Worm (Caenorhabditis elegans): Measurements from ENCODE around the gene C04A11.5.

Gene C04A11.5

DNA sequence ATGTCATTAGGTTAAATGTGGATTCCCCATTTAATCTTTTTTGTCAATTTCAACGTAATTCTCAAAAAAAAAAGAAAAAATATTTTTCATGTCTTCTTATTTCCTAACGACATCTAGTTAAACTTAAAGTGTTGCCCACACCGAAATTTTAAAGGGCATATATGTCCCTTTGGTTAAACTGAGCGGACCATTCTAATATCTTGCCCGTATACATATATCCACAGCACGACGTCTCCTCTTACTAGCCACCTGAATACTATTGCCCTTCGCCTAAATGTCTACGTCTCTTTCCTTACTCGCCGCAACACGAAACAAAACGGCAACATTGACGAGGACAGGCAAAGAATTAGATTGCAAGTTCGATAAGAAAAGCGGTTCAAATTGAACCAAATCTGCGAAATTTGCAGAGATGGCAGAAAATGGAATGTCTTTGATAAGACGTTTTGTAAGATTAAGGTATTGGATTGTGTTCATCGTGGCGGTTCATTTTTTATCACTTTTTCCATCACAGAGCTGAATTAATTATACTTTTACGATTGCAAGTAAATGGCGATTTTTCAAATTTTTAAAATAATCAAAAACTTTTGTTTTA is 36.4 kb downstream of the C04A11.5 start (continued):
- TF ChIP-seq lim-7 (GFP tag; IDR thresholded peaks at IDR 0.05): peak; percentile 69; the same call in 1 of the 2 replicates
- peak; percentile 98 for TF ChIP-seq daf-19 (GFP tag; conservative IDR thresholded peaks at IDR 0.05)
- peak; percentile 69 for TF ChIP-seq cey-2 (tag; optimal IDR thresholded peaks at IDR 0.05; ENCODE audit: borderline replicate concordance, insufficient read depth)
- TF ChIP-seq ceh-32 (tag; optimal IDR thresholded peaks at IDR 0.05; ENCODE audit: poor library complexity): peak; percentile 92
- peak; percentile 100 for TF ChIP-seq hmg-1.1 (GFP tag; IDR thresholded peaks at IDR 0.05)
- TF ChIP-seq lir-3 (tag; optimal IDR thresholded peaks at IDR 0.05): peak; percentile 92
- peak; percentile 96 for TF ChIP-seq tra-1 (GFP tag; IDR thresholded peaks at IDR 0.05)
- peak; percentile 85 for TF ChIP-seq skn-1 (tag; optimal IDR thresholded peaks at IDR 0.05)
- peak; percentile 100 for TF ChIP-seq nhr-102 (tag; optimal IDR thresholded peaks at IDR 0.05)
- peak; percentile 89 for TF ChIP-seq ZK337.2 (GFP tag; IDR thresholded peaks at IDR 0.05)
- TF ChIP-seq zag-1 (tag; optimal IDR thresholded peaks at IDR 0.05): peak; percentile 100
- TF ChIP-seq Y105C5A.15 (GFP tag; IDR thresholded peaks at IDR 0.05): 0 out of 2 replicates have a peak, but pooled peaks have one; percentile 46
- peak; percentile 77 for TF ChIP-seq dpl-1 (GFP tag; optimal IDR thresholded peaks at IDR 0.05)
- TF ChIP-seq egl-43 (GFP tag; IDR thresholded peaks at IDR 0.05): peak; percentile 98
- peak in 1 of 2 experiments; percentile 95; a peak in 2 of 4 replicates for TF ChIP-seq madf-5 (GFP tag; IDR thresholded peaks at IDR 0.05)
- peak; percentile 99 for TF ChIP-seq nhr-10 (tag; optimal IDR thresholded peaks at IDR 0.05)
- TF ChIP-seq dmd-8 (GFP tag; IDR thresholded peaks at IDR 0.05): peak; percentile 80; the same call in 1 of the 2 replicates
- peak; percentile 99 for TF ChIP-seq dmd-6 (GFP tag; IDR thresholded peaks at IDR 0.05)
- TF ChIP-seq hlh-11 (tag; optimal IDR thresholded peaks at IDR 0.05): peak; percentile 97
- peak; percentile 98 for TF ChIP-seq madf-9 (GFP tag; conservative IDR thresholded peaks at IDR 0.05)
- TF ChIP-seq gei-8 (GFP tag; optimal IDR thresholded peaks at IDR 0.05): peak; percentile 97
- no peak for TF ChIP-seq ceh-62 (tag; optimal IDR thresholded peaks at IDR 0.05)
- TF ChIP-seq zfp-3 (GFP tag; conservative IDR thresholded peaks at IDR 0.05): peak; percentile 97
- TF ChIP-seq tag-97 (GFP tag; IDR thresholded peaks at IDR 0.05): peak; percentile 95
- peak; percentile 32 for TF ChIP-seq unc-130 (GFP tag; optimal IDR thresholded peaks at IDR 0.05)
- no peak for TF ChIP-seq aly-2 (tag; optimal IDR thresholded peaks at IDR 0.05)
- TF ChIP-seq ctbp-1 (GFP tag; IDR thresholded peaks at IDR 0.05): peak; percentile 99
- peak; percentile 100 for TF ChIP-seq T26A8.4 (GFP tag; IDR thresholded peaks at IDR 0.05)
- peak; percentile 94 for TF ChIP-seq T20F7.1 (GFP tag; optimal IDR thresholded peaks at IDR 0.05)
- TF ChIP-seq unc-62 (GFP tag; optimal IDR thresholded peaks at IDR 0.05 in 1 of 2): peak; percentile 90 to 100
- peak; percentile 61 for TF ChIP-seq unc-62 (tag; optimal IDR thresholded peaks at IDR 0.05)
- peak; percentile 98 for TF ChIP-seq zip-2 (tag; optimal IDR thresholded peaks at IDR 0.05)
- TF ChIP-seq R02D3.7 (tag; optimal IDR thresholded peaks at IDR 0.05): peak; percentile 28
- TF ChIP-seq jun-1 (tag; optimal IDR thresholded peaks at IDR 0.05): peak; percentile 100
- peak; percentile 94 for TF ChIP-seq nhr-28 (tag; optimal IDR thresholded peaks at IDR 0.05)
- peak; percentile 99 for TF ChIP-seq ceh-20 (GFP tag; IDR thresholded peaks at IDR 0.05)
- TF ChIP-seq daf-16 (GFP tag; optimal IDR thresholded peaks at IDR 0.05): peak; percentile 97 to 99
- TF ChIP-seq daf-16 (tag; optimal IDR thresholded peaks at IDR 0.05): peak; percentile 94
- peak; percentile 99 for TF ChIP-seq nhr-11 (tag; optimal IDR thresholded peaks at IDR 0.05)
- TF ChIP-seq ceh-82 (tag; optimal IDR thresholded peaks at IDR 0.05): peak; percentile 100
- no peak for TF ChIP-seq ama-1 (optimal IDR thresholded peaks at IDR 0.05)
- peak; percentile 99 for TF ChIP-seq nhr-42 (GFP tag; IDR thresholded peaks at IDR 0.05)
- peak; percentile 99 for TF ChIP-seq nhr-6 (tag; optimal IDR thresholded peaks at IDR 0.05)
- TF ChIP-seq sdz-12 (GFP tag; optimal IDR thresholded peaks at IDR 0.05): peak; percentile 72
- peak; percentile 96 for TF ChIP-seq ces-1 (GFP tag; optimal IDR thresholded peaks at IDR 0.05)
- TF ChIP-seq attf-4 (tag; optimal IDR thresholded peaks at IDR 0.05): peak; percentile 70
- peak; percentile 95 to 97 for TF ChIP-seq lsy-2 (tag; optimal IDR thresholded peaks at IDR 0.05)
- peak; percentile 56 for TF ChIP-seq lin-15B (tag; optimal IDR thresholded peaks at IDR 0.05)
- peak; percentile 93 for TF ChIP-seq arid-1 (GFP tag; conservative IDR thresholded peaks at IDR 0.05)
- peak; percentile 100 for TF ChIP-seq aha-1 (tag)
- peak; percentile 98 for TF ChIP-seq spr-1 (tag; optimal IDR thresholded peaks at IDR 0.05)
- TF ChIP-seq saeg-2 (GFP tag; IDR thresholded peaks at IDR 0.05): peak; percentile 99
